Fruit fly (Drosophila melanogaster): ENCODE results near the gene CG14448.

The CG14448 gene

dm6 chr3L:22773383-22773873 lies 14.8 kb upstream of the CG14448 start (continued):
- TF ChIP-seq schlank (tag; optimal IDR thresholded peaks at IDR 0.05) (no peak), chinmo (GFP tag; IDR thresholded peaks at IDR 0.05; ENCODE audit: partially characterized antibody) (peak; percentile 92; the same call in 3 of the 4 replicates), Bgb (GFP tag; IDR thresholded peaks at IDR 0.05; ENCODE audit: partially characterized antibody) (0 out of 2 replicates have a peak, but pooled peaks have one; percentile 30), CG8290 (GFP tag; optimal IDR thresholded peaks at IDR 0.05) (no peak), CG8290 (tag; optimal IDR thresholded peaks at IDR 0.05) (peak in 1 of 2 experiments; percentile 22), CG1832 (GFP tag; optimal IDR thresholded peaks at IDR 0.05) (peak; percentile 71), CG32532 (GFP tag; IDR thresholded peaks at IDR 0.05) (peak; percentile 19; the same call in 1 of the 2 replicates), CG13287 (GFP tag; IDR thresholded peaks at IDR 0.05; ENCODE audit: partially characterized antibody) (peak; percentile 19; the same call in 1 of the 2 replicates), Dip3 (GFP tag; optimal IDR thresholded peaks at IDR 0.05) (no peak), Nf-YB (GFP tag; optimal IDR thresholded peaks at IDR 0.05) (peak; percentile 19), pzg (GFP tag; optimal IDR thresholded peaks at IDR 0.05) (peak; percentile 12), CG5180 (GFP tag; optimal IDR thresholded peaks at IDR 0.05) (peak; percentile 36), stwl (tag; optimal IDR thresholded peaks at IDR 0.05) (peak; percentile 50), CG6813 (GFP tag; optimal IDR thresholded peaks at IDR 0.05) (no peak), Jarid2 (GFP tag; optimal IDR thresholded peaks at IDR 0.05) (peak; percentile 84), CG17186 (GFP tag; optimal IDR thresholded peaks at IDR 0.05) (peak; percentile 100), HLH54F (GFP tag; optimal IDR thresholded peaks at IDR 0.05) (no peak), MESR4 (GFP tag; optimal IDR thresholded peaks at IDR 0.05) (peak; percentile 42)

DNA sequence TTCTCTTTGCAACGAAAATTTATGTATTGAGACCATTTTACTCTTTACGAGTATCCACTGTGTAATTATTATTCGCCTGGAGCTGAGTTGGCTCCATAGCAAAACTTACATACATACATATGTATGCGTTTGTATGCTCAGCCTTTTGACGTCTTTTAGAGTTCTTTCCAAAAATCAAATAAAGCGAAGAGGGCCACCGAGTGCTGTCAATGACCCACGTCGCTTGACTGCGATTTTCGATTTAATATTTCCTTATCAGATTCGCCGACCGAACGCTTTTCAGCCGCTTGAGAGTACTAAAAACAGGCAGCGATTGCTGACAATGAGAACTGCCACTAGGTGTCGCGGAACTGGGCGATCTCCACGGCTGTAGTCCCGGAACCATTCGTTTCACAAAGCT lies 13.8 kb upstream of the CG14448 start:
- peak; percentile 37 for TF ChIP-seq sens (GFP tag)
- no peak for TF ChIP-seq CG2202 (tag; optimal IDR thresholded peaks at IDR 0.05)
- no peak for TF ChIP-seq D (optimal IDR thresholded peaks at IDR 0.05)
- TF ChIP-seq D (GFP tag; optimal IDR thresholded peaks at IDR 0.05), result no peak

DNA sequence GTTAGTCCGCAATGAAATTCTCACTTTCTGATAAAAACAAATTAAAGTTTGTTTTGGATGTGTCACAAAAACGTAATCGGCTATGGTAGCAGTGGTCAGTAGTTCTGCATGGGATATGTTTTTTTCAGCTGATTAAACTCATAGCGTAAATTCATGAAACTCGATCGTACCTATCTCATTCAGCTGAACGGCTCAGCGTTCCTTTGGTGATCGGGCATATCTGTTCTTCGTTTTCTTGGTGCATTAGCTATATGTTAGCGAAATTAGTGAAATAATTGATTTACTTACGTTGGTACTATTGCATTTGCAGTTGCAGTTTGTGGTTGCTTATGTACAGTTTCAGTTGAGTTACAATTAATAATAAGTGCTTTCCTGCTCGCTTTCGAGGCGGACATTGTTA lies 3.4 kb downstream of the CG14448 start:
- TF ChIP-seq CG15696 (tag; optimal IDR thresholded peaks at IDR 0.05) (no peak), lov (optimal IDR thresholded peaks at IDR 0.05) (no peak), lov (GFP tag; IDR thresholded peaks at IDR 0.05) (no peak), CG11398 (GFP tag; optimal IDR thresholded peaks at IDR 0.05) (no peak), hbn (GFP tag; IDR thresholded peaks at IDR 0.05; ENCODE audit: partially characterized antibody) (no peak), Xrp1 (GFP tag; IDR thresholded peaks at IDR 0.05) (no peak), CG9727 (GFP tag; optimal IDR thresholded peaks at IDR 0.05) (no peak), CG2199 (GFP tag; IDR thresholded peaks at IDR 0.05) (peak; percentile 94), CG18262 (tag; optimal IDR thresholded peaks at IDR 0.05) (no peak)

- TF ChIP-seq CG14050 (GFP tag; IDR thresholded peaks at IDR 0.05) (no peak), stwl (tag; optimal IDR thresholded peaks at IDR 0.05) (peak; percentile 73), CG16863 (GFP tag; optimal IDR thresholded peaks at IDR 0.05) (no peak), CG10267 (tag; optimal IDR thresholded peaks at IDR 0.05) (peak; percentile 8), CG12659 (GFP tag; optimal IDR thresholded peaks at IDR 0.05) (no peak), croc (GFP tag; conservative IDR thresholded peaks at IDR 0.05) (no peak), Mad (GFP tag; optimal IDR thresholded peaks at IDR 0.05) (no peak), NC2α (GFP tag; optimal IDR thresholded peaks at IDR 0.05) (no peak), CG17802 (tag; optimal IDR thresholded peaks at IDR 0.05) (no peak), CG12942 (GFP tag; optimal IDR thresholded peaks at IDR 0.05) (no peak), fd96Cb (tag; optimal IDR thresholded peaks at IDR 0.05) (no peak), Deaf1 (tag; optimal IDR thresholded peaks at IDR 0.05) (no peak), Doc2 (GFP tag; IDR thresholded peaks at IDR 0.05) (no peak), CG18476 (GFP tag; optimal IDR thresholded peaks at IDR 0.05) (peak; percentile 69), CG9727 (GFP tag; optimal IDR thresholded peaks at IDR 0.05) (no peak), bsh (GFP tag; optimal IDR thresholded peaks at IDR 0.05) (no peak), Lhr (GFP tag; optimal IDR thresholded peaks at IDR 0.05) (no peak), chif (GFP tag; optimal IDR thresholded peaks at IDR 0.05) (no peak)
Measured at dm6 chr3L:22795604-22796003, 7.4 kb downstream of the CG14448 start.

All from whole organism, embryonic.